Worm (Caenorhabditis elegans): Measurements from ENCODE around the gene ctg-2.

ce11 chrII:8480166-8480565 lies 34.7 kb upstream of the ctg-2 start, which contains the start of gene lact-4:
- no peak for TF ChIP-seq nhr-6 (tag; optimal IDR thresholded peaks at IDR 0.05)
- TF ChIP-seq ama-1 (optimal IDR thresholded peaks at IDR 0.05): no peak
- no peak for TF ChIP-seq crh-2 (tag; optimal IDR thresholded peaks at IDR 0.05)

Data from whole organism, L2 larva.